Fruit fly (Drosophila melanogaster) whole organism, embryonic: ENCODE data around the gene dysf.
A peak's percentile ranks its signal among the peaks of the same experiment; 100 is the strongest.

ENCODE experiments used
- Asciz ChIP-seq: fragments of 200-800 bp; sonication (Bioruptor generic); optimal IDR thresholded peaks from 2 replicates; lab custom pipeline; 2017; ENCODE audit warnings: missing biosample characterization, mild to moderate bottlenecking, missing genetic modification characterization, missing genetic modification reagents
- B-H1 ChIP-seq: fragments of 200-800 bp; sonication (Bioruptor generic); IDR thresholded peaks from 3 replicates; pipeline ENCODE4 v1.3.6; 2022; ENCODE audit warnings: missing biosample characterization, missing genetic modification characterization
- BtbVII ChIP-seq: fragments of 200-800 bp; sonication (Bioruptor generic); optimal IDR thresholded peaks from 3 replicates; lab custom pipeline; 2017; ENCODE audit warnings: missing biosample characterization, mild to moderate bottlenecking, missing genetic modification characterization
- C15 ChIP-seq: fragments of 200-800 bp; sonication (Bioruptor generic); IDR thresholded peaks from 3 replicates; pipeline ENCODE4 v1.3.6; 2022; ENCODE audit warnings: missing biosample characterization, missing genetic modification characterization
- CG11695 ChIP-seq: fragments of 200-800 bp; sonication (Bioruptor generic); IDR thresholded peaks from 3 replicates; pipeline ENCODE4 v1.3.6; 2022; ENCODE audit warnings: missing biosample characterization, missing genetic modification characterization
- CG12769 ChIP-seq: fragments of 200-800 bp; sonication (Bioruptor generic); optimal IDR thresholded peaks from 2 replicates; lab custom pipeline; 2019; ENCODE audit warnings: missing biosample characterization, mild to moderate bottlenecking, missing genetic modification characterization, moderate library complexity
- CG13296 ChIP-seq: fragments of 200-800 bp; sonication (Bioruptor generic); optimal IDR thresholded peaks from 3 replicates; lab custom pipeline; 2018; ENCODE audit warnings: missing biosample characterization, mild to moderate bottlenecking, missing genetic modification characterization
- CG17186 ChIP-seq: fragments of 200-800 bp; sonication (Bioruptor generic); optimal IDR thresholded peaks from 3 replicates; lab custom pipeline; 2017; ENCODE audit warnings: missing biosample characterization, missing genetic modification reagents, missing genetic modification characterization
- CG17328 ChIP-seq: fragments of 200-800 bp; sonication (Bioruptor generic); IDR thresholded peaks from 2 replicates; pipeline ENCODE4 v1.3.6; 2022; ENCODE audit warnings: missing biosample characterization, missing genetic modification characterization
- CG17912 ChIP-seq: fragments of 200-800 bp; sonication (Bioruptor generic); optimal IDR thresholded peaks from 2 replicates; lab custom pipeline; 2018; ENCODE audit warnings: missing biosample characterization, mild to moderate bottlenecking, missing genetic modification characterization
- CG2202 ChIP-seq: fragments of 200-800 bp; sonication (Bioruptor generic); optimal IDR thresholded peaks from 2 replicates; lab custom pipeline; 2018; ENCODE audit warnings: missing biosample characterization, mild to moderate bottlenecking, missing genetic modification characterization
- CG31224 ChIP-seq: fragments of 200-800 bp; sonication (Bioruptor generic); IDR thresholded peaks from 2 replicates; pipeline ENCODE4 v1.3.6; 2022; ENCODE audit warnings: missing biosample characterization, missing genetic modification characterization
- CG32532 ChIP-seq: fragments of 200-800 bp; sonication (Bioruptor generic); IDR thresholded peaks from 2 replicates; pipeline ENCODE4 v1.3.6; 2022; ENCODE audit warnings: missing biosample characterization, missing genetic modification characterization
- CG3281 ChIP-seq: fragments of 200-800 bp; sonication (Bioruptor generic); optimal IDR thresholded peaks from 3 replicates; lab custom pipeline; 2017; ENCODE audit warnings: missing biosample characterization, mild to moderate bottlenecking, missing genetic modification characterization
- CG34376 ChIP-seq: fragments of 200-800 bp; sonication (Bioruptor generic); optimal IDR thresholded peaks from 2 replicates; lab custom pipeline; 2018; ENCODE audit warnings: missing biosample characterization, mild to moderate bottlenecking, missing genetic modification characterization
- CG3838 ChIP-seq: fragments of 200-800 bp; sonication (Bioruptor generic); optimal IDR thresholded peaks from 3 replicates; lab custom pipeline; 2016; ENCODE audit warnings: missing biosample characterization, missing genetic modification characterization
- CG4404 ChIP-seq: fragments of 200-800 bp; sonication (Bioruptor generic); IDR thresholded peaks from 2 replicates; pipeline ENCODE4 v1.3.6; 2022; ENCODE audit warnings: missing biosample characterization, missing genetic modification characterization
- CG4820 ChIP-seq: fragments of 200-800 bp; sonication (Bioruptor generic); optimal IDR thresholded peaks from 3 replicates; lab custom pipeline; 2016; ENCODE audit warnings: missing biosample characterization, missing genetic modification characterization
- CG6272 ChIP-seq: fragments of 200-800 bp; sonication (Bioruptor generic); IDR thresholded peaks from 2 replicates; pipeline ENCODE4 v1.3.6; 2022; ENCODE audit warnings: missing biosample characterization, missing genetic modification characterization
- CG6683 ChIP-seq: fragments of 200-800 bp; sonication (Bioruptor generic); optimal IDR thresholded peaks from 2 replicates; lab custom pipeline; 2017; ENCODE audit warnings: missing biosample characterization, mild to moderate bottlenecking, missing genetic modification characterization, missing genetic modification reagents
- CG6854 ChIP-seq: fragments of 200-800 bp; sonication (Bioruptor generic); optimal IDR thresholded peaks from 3 replicates; lab custom pipeline; 2017; ENCODE audit warnings: missing biosample characterization, mild to moderate bottlenecking, missing genetic modification characterization
- CG7357 ChIP-seq: fragments of 200-800 bp; sonication (Bioruptor generic); IDR thresholded peaks from 3 replicates; pipeline ENCODE4 v1.3.6; 2022; ENCODE audit warnings: missing biosample characterization, missing genetic modification characterization
- CG7786 ChIP-seq: fragments of 200-800 bp; sonication (Bioruptor generic); optimal IDR thresholded peaks from 2 replicates; lab custom pipeline; 2016; ENCODE audit warnings: missing biosample characterization, missing genetic modification characterization
- CG7963 ChIP-seq: fragments of 200-800 bp; sonication (Bioruptor generic); IDR thresholded peaks from 3 replicates; pipeline ENCODE4 v1.3.6; 2022; ENCODE audit warnings: missing biosample characterization, missing genetic modification characterization; ENCODE audit not compliant: partially characterized antibody
- CHES-1-like ChIP-seq: fragments of 200-800 bp; sonication (Bioruptor generic); optimal IDR thresholded peaks from 2 replicates; lab custom pipeline; 2016; ENCODE audit warnings: missing biosample characterization, missing genetic modification characterization
- CoRest ChIP-seq: fragments of 200-800 bp; sonication (Bioruptor generic); optimal IDR thresholded peaks from 3 replicates; lab custom pipeline; 2018; ENCODE audit warnings: missing biosample characterization, mild to moderate bottlenecking, missing genetic modification characterization, moderate library complexity
- D ChIP-seq, 2 experiments: fragments of 200-800 bp in 1 of 2; fragments of >200 bp in 1 of 2; sonication (Bioruptor generic) in 1 of 2; optimal IDR thresholded peaks; 2 replicates in 1 of 2; 3 replicates in 1 of 2; lab custom pipeline; 2017; ENCODE audit warnings: mild to moderate bottlenecking in 1 of 2, missing biosample characterization in 1 of 2, missing genetic modification characterization in 1 of 2, missing genetic modification reagents in 1 of 2
- Deaf1 ChIP-seq: fragments of 200-800 bp; optimal IDR thresholded peaks from 3 replicates; lab custom pipeline; 2019; ENCODE audit warnings: missing biosample characterization, mild to moderate bottlenecking, missing genetic modification characterization, moderate library complexity
- Dp ChIP-seq: fragments of 200-800 bp; sonication (Bioruptor generic); optimal IDR thresholded peaks from 2 replicates; lab custom pipeline; 2018; ENCODE audit warnings: missing biosample characterization, mild to moderate bottlenecking, missing genetic modification characterization, moderate library complexity
- Elba2 ChIP-seq: fragments of 200-800 bp; sonication (Bioruptor generic); optimal IDR thresholded peaks from 3 replicates; lab custom pipeline; 2016; ENCODE audit warnings: missing biosample characterization, missing genetic modification characterization
- Ets97D ChIP-seq: fragments of 200-800 bp; sonication (Bioruptor generic); optimal IDR thresholded peaks from 3 replicates; lab custom pipeline; 2016; ENCODE audit warnings: missing biosample characterization, missing genetic modification characterization
- Hey ChIP-seq: fragments of 200-800 bp; sonication (Bioruptor generic); optimal IDR thresholded peaks from 3 replicates; lab custom pipeline; 2018; ENCODE audit warnings: missing biosample characterization, mild to moderate bottlenecking, missing genetic modification characterization
- HmgZ ChIP-seq: fragments of 200-800 bp; sonication (Bioruptor generic); optimal IDR thresholded peaks from 2 replicates; lab custom pipeline; 2018; ENCODE audit warnings: missing biosample characterization, mild to moderate bottlenecking, missing genetic modification characterization
- Hsf ChIP-seq: fragments of 200-800 bp; sonication (Bioruptor generic); optimal IDR thresholded peaks from 3 replicates; lab custom pipeline; 2016; ENCODE audit warnings: missing biosample characterization, missing genetic modification characterization
- MTF-1 ChIP-seq: fragments of 200-800 bp; sonication (Bioruptor generic); optimal IDR thresholded peaks from 2 replicates; lab custom pipeline; 2018; ENCODE audit warnings: missing biosample characterization, mild to moderate bottlenecking, missing genetic modification characterization, borderline replicate concordance
- NFAT ChIP-seq: fragments of 200-800 bp; sonication (Bioruptor generic); IDR thresholded peaks from 2 replicates; pipeline ENCODE4 v1.3.6; 2022; ENCODE audit warnings: missing biosample characterization, missing genetic modification characterization
- Scr ChIP-seq: fragments of 200-800 bp; sonication (Bioruptor generic); IDR thresholded peaks from 2 replicates; pipeline ENCODE4 v1.3.6; 2022; ENCODE audit warnings: missing biosample characterization, missing genetic modification characterization; ENCODE audit not compliant: partially characterized antibody
- ara ChIP-seq: fragments of 200-800 bp; sonication (Bioruptor generic); IDR thresholded peaks from 2 replicates; pipeline ENCODE4 v1.3.6; 2022; ENCODE audit warnings: missing biosample characterization, missing genetic modification characterization
- ase ChIP-seq: fragments of 200-800 bp; sonication (Bioruptor generic); IDR thresholded peaks from 3 replicates; pipeline ENCODE4 v1.3.6; 2022; ENCODE audit warnings: missing biosample characterization, missing genetic modification characterization
- fd64A ChIP-seq: fragments of 200-800 bp; sonication (Bioruptor generic); optimal IDR thresholded peaks from 3 replicates; lab custom pipeline; 2018; ENCODE audit warnings: missing biosample characterization, mild to moderate bottlenecking, missing genetic modification characterization
- gce ChIP-seq: fragments of 200-800 bp; sonication (Bioruptor generic); IDR thresholded peaks from 3 replicates; pipeline ENCODE4 v1.3.6; 2022; ENCODE audit warnings: missing biosample characterization, missing genetic modification characterization
- jing ChIP-seq: fragments of 200-800 bp; sonication (Bioruptor generic); optimal IDR thresholded peaks from 2 replicates; lab custom pipeline; 2018; ENCODE audit warnings: missing biosample characterization, mild to moderate bottlenecking, missing genetic modification characterization
- lola ChIP-seq, 3 experiments: fragments of >200 bp in 2 of 3; fragments of 200-800 bp in 1 of 3; sonication (Bioruptor generic) in 1 of 3; optimal IDR thresholded peaks; 2 replicates each; lab custom pipeline; 2017 to 2019; ENCODE audit warnings: missing biosample characterization in 3 of 3, missing genetic modification characterization in 3 of 3, mild to moderate bottlenecking in 1 of 3, moderate library complexity in 1 of 3
- luna ChIP-seq: fragments of 200-800 bp; sonication (Bioruptor generic); optimal IDR thresholded peaks from 2 replicates; lab custom pipeline; 2016; ENCODE audit warnings: missing biosample characterization, missing genetic modification characterization
- trh ChIP-seq: fragments of 200-800 bp; sonication (Bioruptor generic); optimal IDR thresholded peaks from 2 replicates; lab custom pipeline; 2016; ENCODE audit warnings: missing biosample characterization, missing genetic modification characterization
- tx ChIP-seq: fragments of 200-800 bp; sonication (Bioruptor generic); optimal IDR thresholded peaks from 2 replicates; lab custom pipeline; 2016; ENCODE audit warnings: missing biosample characterization, missing genetic modification characterization
- unc-4 ChIP-seq: fragments of 200-800 bp; sonication (Bioruptor generic); IDR thresholded peaks from 2 replicates; pipeline ENCODE4 v1.3.6; 2022; ENCODE audit warnings: missing biosample characterization, missing genetic modification characterization; ENCODE audit not compliant: partially characterized antibody
- yki ChIP-seq: fragments of >200 bp; optimal IDR thresholded peaks from 3 replicates; lab custom pipeline; 2018

Gene dysf

dm6 chr3R:26036153-26037144, 62.1 kb downstream of the dysf start (continued):
- TF ChIP-seq CG3838 (GFP tag; lab: Kevin White, UChicago) (peak; percentile 36), CG6272 (GFP tag; lab: Robert Waterston, UW) (no peak), Asciz (peak; percentile 89), CG11695 (peak; percentile 83), MTF-1 (GFP tag; lab: Kevin White, UChicago) (peak; percentile 67), Ets97D (GFP tag; lab: Kevin White, UChicago) (peak; percentile 40), D (optimal IDR thresholded peaks at IDR 0.05; lab: Kevin White, UChicago) (peak; percentile 73), D (GFP tag; optimal IDR thresholded peaks at IDR 0.05; lab: Kevin White, UChicago) (peak; percentile 98), CG4404 (GFP tag; lab: Robert Waterston, UW) (peak; percentile 86), B-H1 (GFP tag; lab: Robert Waterston, UW) (no peak), tx (GFP tag; lab: Kevin White, UChicago) (peak; percentile 69), lola (GFP tag; optimal IDR thresholded peaks at IDR 0.05; lab: Kevin White, UChicago) (peak in 1 of 3 experiments; percentile 100), CoRest (tag; lab: Kevin White, UChicago) (peak; percentile 96), fd64A (GFP tag; lab: Kevin White, UChicago) (peak; percentile 84), CG7357 (GFP tag; lab: Robert Waterston, UW) (peak; percentile 44; the same call in 1 of the 3 replicates), Scr (GFP tag; lab: Robert Waterston, UW) (no peak), yki (peak; percentile 87), Elba2 (GFP tag; lab: Kevin White, UChicago) (peak; percentile 51), Hsf (peak; percentile 83), Hey (tag; lab: Kevin White, UChicago) (no peak), trh (peak; percentile 47), gce (GFP tag; lab: Robert Waterston, UW) (no peak; the same call in 2 of the 3 replicates), CG34376 (GFP tag; lab: Kevin White, UChicago) (no peak), CG12769 (peak; percentile 37), CHES-1-like (GFP tag; lab: Kevin White, UChicago) (peak; percentile 58), unc-4 (GFP tag; lab: Robert Waterston, UW) (no peak), CG7786 (GFP tag; lab: Kevin White, UChicago) (peak; percentile 7), CG7963 (no peak), CG4820 (GFP tag; lab: Kevin White, UChicago) (peak; percentile 88), CG2202 (peak; percentile 96), BtbVII (peak; percentile 50), ara (peak; percentile 86), CG3281 (GFP tag; lab: Kevin White, UChicago) (peak; percentile 11), CG6683 (GFP tag; lab: Kevin White, UChicago) (peak; percentile 63), luna (GFP tag; lab: Kevin White, UChicago) (no peak), CG32532 (GFP tag; lab: Robert Waterston, UW) (no peak), NFAT (GFP tag; lab: Robert Waterston, UW) (no peak), CG17186 (GFP tag; lab: Kevin White, UChicago) (peak; percentile 58), CG17328 (GFP tag; lab: Robert Waterston, UW) (peak; percentile 81; the same call in 1 of the 2 replicates), jing (GFP tag; lab: Kevin White, UChicago) (peak; percentile 55), ase (GFP tag; lab: Robert Waterston, UW) (no peak; the same call in 2 of the 3 replicates), Dp (GFP tag; lab: Kevin White, UChicago) (no peak), HmgZ (tag; lab: Kevin White, UChicago) (peak; percentile 49), CG6854 (GFP tag; lab: Kevin White, UChicago) (peak; percentile 38), Deaf1 (tag; lab: Kevin White, UChicago) (peak; percentile 70), CG13296 (GFP tag; lab: Kevin White, UChicago) (peak; percentile 42), C15 (no peak), CG31224 (GFP tag; lab: Robert Waterston, UW) (no peak), CG17912 (GFP tag; lab: Kevin White, UChicago) (no peak)
